Fruit fly (Drosophila melanogaster) whole organism, embryonic: ENCODE results near the gene CG14234.

Experiments
- Abd-B ChIP-seq: fragments of 200-800 bp; sonication (Bioruptor generic); optimal IDR thresholded peaks from 2 replicates; lab custom pipeline; 2018; ENCODE audit warnings: missing biosample characterization, mild to moderate bottlenecking, missing genetic modification characterization, moderate library complexity
- CG10209 ChIP-seq: fragments of 200-800 bp; sonication (Bioruptor generic); optimal IDR thresholded peaks from 3 replicates; lab custom pipeline; 2017; ENCODE audit warnings: missing biosample characterization, mild to moderate bottlenecking, missing genetic modification characterization, missing genetic modification reagents
- CG10959 ChIP-seq: fragments of 200-800 bp; sonication (Bioruptor generic); IDR thresholded peaks from 2 replicates; pipeline ENCODE4 v1.3.6; 2022; ENCODE audit warnings: missing biosample characterization, missing genetic modification characterization
- CG13123 ChIP-seq: fragments of 200-800 bp; sonication (Bioruptor generic); optimal IDR thresholded peaks from 2 replicates; lab custom pipeline; 2016; ENCODE audit warnings: missing biosample characterization, missing genetic modification characterization
- CG17385 ChIP-seq: fragments of 200-800 bp; sonication (Bioruptor generic); optimal IDR thresholded peaks from 3 replicates; lab custom pipeline; 2018; ENCODE audit warnings: missing biosample characterization, mild to moderate bottlenecking, missing genetic modification characterization
- CG17612 ChIP-seq: fragments of 200-800 bp; sonication (Bioruptor generic); IDR thresholded peaks from 2 replicates; pipeline ENCODE4 v1.3.6; 2022; ENCODE audit warnings: missing biosample characterization, missing genetic modification characterization
- CG18476 ChIP-seq: fragments of 200-800 bp; sonication (Bioruptor generic); optimal IDR thresholded peaks from 2 replicates; lab custom pipeline; 2016; ENCODE audit warnings: missing biosample characterization, mild to moderate bottlenecking, missing genetic modification characterization
- CG2712 ChIP-seq: fragments of 200-800 bp; optimal IDR thresholded peaks from 3 replicates; lab custom pipeline; 2019; ENCODE audit warnings: missing biosample characterization, mild to moderate bottlenecking, missing genetic modification characterization, moderate library complexity
- CG32532 ChIP-seq: fragments of 200-800 bp; sonication (Bioruptor generic); IDR thresholded peaks from 2 replicates; pipeline ENCODE4 v1.3.6; 2022; ENCODE audit warnings: missing biosample characterization, missing genetic modification characterization
- CG32767 ChIP-seq: fragments of 200-800 bp; sonication (Bioruptor generic); IDR thresholded peaks from 2 replicates; pipeline ENCODE4 v1.3.6; 2022; ENCODE audit warnings: missing biosample characterization, missing genetic modification characterization
- CG6272 ChIP-seq: fragments of 200-800 bp; sonication (Bioruptor generic); IDR thresholded peaks from 2 replicates; pipeline ENCODE4 v1.3.6; 2022; ENCODE audit warnings: missing biosample characterization, missing genetic modification characterization
- CG6854 ChIP-seq: fragments of 200-800 bp; sonication (Bioruptor generic); optimal IDR thresholded peaks from 3 replicates; lab custom pipeline; 2017; ENCODE audit warnings: missing biosample characterization, mild to moderate bottlenecking, missing genetic modification characterization
- CG7745 ChIP-seq: fragments of 200-800 bp; sonication (Bioruptor generic); optimal IDR thresholded peaks from 2 replicates; lab custom pipeline; 2018; ENCODE audit warnings: missing biosample characterization, mild to moderate bottlenecking, missing genetic modification characterization, moderate library complexity
- CG9437 ChIP-seq: fragments of 200-800 bp; sonication (Bioruptor generic); optimal IDR thresholded peaks from 2 replicates; lab custom pipeline; 2018; ENCODE audit warnings: missing biosample characterization, mild to moderate bottlenecking, missing genetic modification characterization
- Deaf1 ChIP-seq: fragments of 200-800 bp; optimal IDR thresholded peaks from 3 replicates; lab custom pipeline; 2019; ENCODE audit warnings: missing biosample characterization, mild to moderate bottlenecking, missing genetic modification characterization, moderate library complexity
- Elba2 ChIP-seq: fragments of 200-800 bp; sonication (Bioruptor generic); optimal IDR thresholded peaks from 3 replicates; lab custom pipeline; 2016; ENCODE audit warnings: missing biosample characterization, missing genetic modification characterization
- Fer1 ChIP-seq: fragments of 200-800 bp; sonication (Bioruptor generic); optimal IDR thresholded peaks from 2 replicates; lab custom pipeline; 2017; ENCODE audit warnings: missing biosample characterization, mild to moderate bottlenecking, missing genetic modification characterization
- GATAe ChIP-seq: fragments of 200-800 bp; sonication (Bioruptor generic); conservative IDR thresholded peaks from 2 replicates; pipeline ENCODE4 v1.3.6; 2022; ENCODE audit warnings: missing biosample characterization, missing genetic modification characterization
- HLHmδ ChIP-seq: fragments of 200-800 bp; sonication (Bioruptor generic); optimal IDR thresholded peaks from 2 replicates; lab custom pipeline; 2018; ENCODE audit warnings: missing biosample characterization, mild to moderate bottlenecking, missing genetic modification characterization, moderate library complexity
- Hey ChIP-seq: fragments of 200-800 bp; sonication (Bioruptor generic); optimal IDR thresholded peaks from 3 replicates; lab custom pipeline; 2018; ENCODE audit warnings: missing biosample characterization, mild to moderate bottlenecking, missing genetic modification characterization
- HmgD ChIP-seq: fragments of 200-800 bp; sonication (Bioruptor generic); optimal IDR thresholded peaks from 3 replicates; lab custom pipeline; 2016; ENCODE audit warnings: missing biosample characterization, missing genetic modification characterization
- NfI ChIP-seq: fragments of 200-800 bp; sonication (Bioruptor generic); optimal IDR thresholded peaks from 3 replicates; lab custom pipeline; 2018; ENCODE audit warnings: missing biosample characterization, mild to moderate bottlenecking, missing genetic modification characterization, moderate library complexity
- Oaz ChIP-seq: fragments of 200-800 bp; sonication (Bioruptor generic); IDR thresholded peaks from 2 replicates; pipeline ENCODE4 v1.3.6; 2022; ENCODE audit warnings: missing biosample characterization, missing genetic modification characterization
- Opbp ChIP-seq: fragments of 200-800 bp; sonication (Bioruptor generic); IDR thresholded peaks from 3 replicates; pipeline ENCODE4 v1.3.6; 2022; ENCODE audit warnings: missing biosample characterization, missing genetic modification characterization; ENCODE audit not compliant: partially characterized antibody
- Pdp1 ChIP-seq, 2 experiments: fragments of 200-800 bp; sonication (Bioruptor generic); optimal IDR thresholded peaks; 3 replicates each; lab custom pipeline; 2016; ENCODE audit warnings: missing biosample characterization in 2 of 2, missing genetic modification characterization in 2 of 2, mild to moderate bottlenecking in 1 of 2, moderate library complexity in 1 of 2
- Scr ChIP-seq: fragments of 200-800 bp; sonication (Bioruptor generic); IDR thresholded peaks from 2 replicates; pipeline ENCODE4 v1.3.6; 2022; ENCODE audit warnings: missing biosample characterization, missing genetic modification characterization; ENCODE audit not compliant: partially characterized antibody
- Sry-β ChIP-seq: fragments of 200-800 bp; sonication (Bioruptor generic); optimal IDR thresholded peaks from 2 replicates; lab custom pipeline; 2018; ENCODE audit warnings: missing biosample characterization, mild to moderate bottlenecking, missing genetic modification characterization, moderate library complexity
- Stat92E ChIP-seq, 3 experiments: fragments of >200 bp in 2 of 3; fragments of 200-800 bp in 1 of 3; sonication (Bioruptor generic) in 1 of 3; optimal IDR thresholded peaks; 2 replicates each; lab custom pipeline; 2017 to 2019; ENCODE audit warnings: missing biosample characterization in 3 of 3, missing genetic modification characterization in 3 of 3, mild to moderate bottlenecking in 1 of 3, moderate library complexity in 1 of 3
- ara ChIP-seq: fragments of 200-800 bp; sonication (Bioruptor generic); IDR thresholded peaks from 2 replicates; pipeline ENCODE4 v1.3.6; 2022; ENCODE audit warnings: missing biosample characterization, missing genetic modification characterization
- caup ChIP-seq: fragments of 200-800 bp; sonication (Bioruptor generic); optimal IDR thresholded peaks from 3 replicates; lab custom pipeline; 2017; ENCODE audit warnings: missing biosample characterization, mild to moderate bottlenecking, missing genetic modification characterization, moderate library complexity; ENCODE audit not compliant: severe bottlenecking
- chif ChIP-seq, 2 experiments: fragments of 200-800 bp; sonication (Bioruptor generic); optimal IDR thresholded peaks; 3 replicates each; lab custom pipeline; 2016; ENCODE audit warnings: missing biosample characterization in 2 of 2, missing genetic modification characterization in 2 of 2
- chinmo ChIP-seq: fragments of 200-800 bp; sonication (Bioruptor generic); IDR thresholded peaks from 4 replicates; pipeline ENCODE4 v1.3.6; 2022; ENCODE audit warnings: missing biosample characterization, missing genetic modification characterization; ENCODE audit not compliant: partially characterized antibody
- corto ChIP-seq: fragments of 200-800 bp; sonication (Bioruptor generic); optimal IDR thresholded peaks from 2 replicates; lab custom pipeline; 2016; ENCODE audit warnings: missing biosample characterization, mild to moderate bottlenecking, missing genetic modification characterization, moderate library complexity
- crol ChIP-seq: fragments of 200-800 bp; sonication (Bioruptor generic); IDR thresholded peaks from 2 replicates; pipeline ENCODE4 v1.3.6; 2022; ENCODE audit warnings: missing biosample characterization, missing genetic modification characterization
- dmrt11E ChIP-seq: fragments of 200-800 bp; sonication (Bioruptor generic); optimal IDR thresholded peaks from 3 replicates; lab custom pipeline; 2018; ENCODE audit warnings: missing biosample characterization, mild to moderate bottlenecking, missing genetic modification characterization, moderate library complexity
- dysf ChIP-seq: fragments of 200-800 bp; sonication (Bioruptor generic); IDR thresholded peaks from 3 replicates; pipeline ENCODE4 v1.3.6; 2022; ENCODE audit warnings: missing biosample characterization, missing genetic modification characterization
- eve ChIP-seq, 2 experiments: fragments of >200 bp; optimal IDR thresholded peaks; 2 replicates each; lab custom pipeline; 2017; ENCODE audit warnings: missing biosample characterization in 2 of 2, missing genetic modification characterization in 2 of 2
- ewg ChIP-seq: fragments of 200-800 bp; sonication (Bioruptor generic); optimal IDR thresholded peaks from 3 replicates; lab custom pipeline; 2017; ENCODE audit warnings: mild to moderate bottlenecking, missing biosample characterization, missing genetic modification reagents, missing genetic modification characterization
- fd64A ChIP-seq: fragments of 200-800 bp; sonication (Bioruptor generic); optimal IDR thresholded peaks from 3 replicates; lab custom pipeline; 2018; ENCODE audit warnings: missing biosample characterization, mild to moderate bottlenecking, missing genetic modification characterization
- gem ChIP-seq: fragments of 200-800 bp; sonication (Bioruptor generic); optimal IDR thresholded peaks from 2 replicates; lab custom pipeline; 2019; ENCODE audit warnings: missing biosample characterization, mild to moderate bottlenecking, missing genetic modification characterization, moderate library complexity
- jumu ChIP-seq: fragments of 200-800 bp; sonication (Bioruptor generic); optimal IDR thresholded peaks from 3 replicates; lab custom pipeline; 2016; ENCODE audit warnings: missing biosample characterization, missing genetic modification characterization
- kay ChIP-seq: fragments of 200-800 bp; sonication (Bioruptor generic); optimal IDR thresholded peaks from 2 replicates; lab custom pipeline; 2016; ENCODE audit warnings: missing biosample characterization, missing genetic modification characterization
- seq ChIP-seq: fragments of 200-800 bp; sonication (Bioruptor generic); IDR thresholded peaks from 2 replicates; pipeline ENCODE4 v1.3.6; 2022; ENCODE audit warnings: missing biosample characterization, missing genetic modification characterization
- sim ChIP-seq: fragments of 200-800 bp; sonication (Bioruptor generic); IDR thresholded peaks from 2 replicates; pipeline ENCODE4 v1.3.6; 2022; ENCODE audit warnings: missing biosample characterization, missing genetic modification characterization
- unpg ChIP-seq: fragments of 200-800 bp; sonication (Bioruptor generic); optimal IDR thresholded peaks from 3 replicates; lab custom pipeline; 2018; ENCODE audit warnings: missing biosample characterization, mild to moderate bottlenecking, missing genetic modification characterization, moderate library complexity
- zen ChIP-seq: fragments of 200-800 bp; sonication (Bioruptor generic); optimal IDR thresholded peaks from 3 replicates; lab custom pipeline; 2018; ENCODE audit warnings: missing biosample characterization, mild to moderate bottlenecking, missing genetic modification characterization, moderate library complexity
- zen2 ChIP-seq: fragments of 200-800 bp; sonication (Bioruptor generic); IDR thresholded peaks from 3 replicates; pipeline ENCODE4 v1.3.6; 2022; ENCODE audit warnings: missing biosample characterization, missing genetic modification characterization; ENCODE audit not compliant: partially characterized antibody
- zfh1 ChIP-seq: fragments of 200-800 bp; sonication (Bioruptor generic); IDR thresholded peaks from 3 replicates; pipeline ENCODE4 v1.3.6; 2022; ENCODE audit warnings: missing biosample characterization, missing genetic modification characterization
- zfh2 ChIP-seq: fragments of 200-800 bp; sonication (Bioruptor generic); optimal IDR thresholded peaks from 2 replicates; lab custom pipeline; 2016; ENCODE audit warnings: missing biosample characterization, missing genetic modification characterization

The CG14234 gene

dm6 chrX:19697255-19697877, 38.0 kb upstream of the CG14234 start (continued):
- TF ChIP-seq Sry-β (GFP tag; lab: Kevin White, UChicago), result no peak
- 0 out of 2 replicates have a peak, but pooled peaks have one; percentile 22 for TF ChIP-seq GATAe (GFP tag; lab: Robert Waterston, UW)
- TF ChIP-seq HmgD (GFP tag; lab: Kevin White, UChicago), result no peak
- peak; percentile 3 for TF ChIP-seq CG10209 (GFP tag; lab: Kevin White, UChicago)
- TF ChIP-seq Hey, result no peak
- TF ChIP-seq CG18476 (GFP tag; lab: Kevin White, UChicago), result no peak
- TF ChIP-seq ara, result peak; percentile 21; the same call in 1 of the 2 replicates
- no peak for TF ChIP-seq CG6854 (GFP tag; lab: Kevin White, UChicago)
- no peak for TF ChIP-seq sim (GFP tag; lab: Robert Waterston, UW)
- TF ChIP-seq seq (GFP tag; lab: Robert Waterston, UW), result no peak
- no peak for TF ChIP-seq Abd-B
- peak; percentile 39 for TF ChIP-seq HLHmδ (GFP tag; lab: Kevin White, UChicago)
- peak; percentile 74 for TF ChIP-seq crol (GFP tag; lab: Robert Waterston, UW)
- TF ChIP-seq zfh1 (GFP tag; lab: Robert Waterston, UW), result 0 out of 3 replicates have a peak, but pooled peaks have one; percentile 27
- TF ChIP-seq Deaf1, result no peak
- peak; percentile 3 for TF ChIP-seq CG2712 (tag; lab: Kevin White, UChicago)
- no peak for TF ChIP-seq zen2
- TF ChIP-seq Opbp (GFP tag; lab: Robert Waterston, UW), result no peak
- TF ChIP-seq kay (GFP tag; lab: Kevin White, UChicago), result peak; percentile 21
- no peak for TF ChIP-seq CG13123 (GFP tag; lab: Kevin White, UChicago)
- TF ChIP-seq Scr (GFP tag; lab: Robert Waterston, UW), result 0 out of 2 replicates have a peak, but pooled peaks have one; percentile 2
- peak; percentile 76 for TF ChIP-seq Elba2 (GFP tag; lab: Kevin White, UChicago)
- TF ChIP-seq ewg (GFP tag; lab: Kevin White, UChicago), result peak; percentile 25
- peak; percentile 24 for TF ChIP-seq jumu (GFP tag; lab: Kevin White, UChicago)
- TF ChIP-seq Oaz (GFP tag; lab: Robert Waterston, UW), result no peak
- TF ChIP-seq dmrt11E (tag; lab: Kevin White, UChicago), result peak; percentile 18
- TF ChIP-seq gem (tag; lab: Kevin White, UChicago), result no peak
- no peak for TF ChIP-seq CG32532 (GFP tag; lab: Robert Waterston, UW)
- no peak for TF ChIP-seq CG10959 (GFP tag; lab: Robert Waterston, UW)
- TF ChIP-seq chinmo (GFP tag; lab: Robert Waterston, UW), result 0 out of 4 replicates have a peak, but pooled peaks have one; percentile 61
- TF ChIP-seq CG17385 (GFP tag; lab: Kevin White, UChicago), result no peak
- TF ChIP-seq Pdp1 (GFP tag; optimal IDR thresholded peaks at IDR 0.05; lab: Kevin White, UChicago), result peak in 1 of 2 experiments; percentile 6
- no peak for TF ChIP-seq corto (GFP tag; lab: Kevin White, UChicago)
- TF ChIP-seq dysf (GFP tag; lab: Robert Waterston, UW), result no peak

- TF ChIP-seq CG9437 (GFP tag; lab: Kevin White, UChicago), result no peak
- TF ChIP-seq CG6272 (GFP tag; lab: Robert Waterston, UW), result no peak
- no peak for TF ChIP-seq Stat92E (GFP tag; optimal IDR thresholded peaks at IDR 0.05; lab: Kevin White, UChicago)
- no peak for TF ChIP-seq zfh2 (GFP tag; lab: Kevin White, UChicago)
- TF ChIP-seq fd64A, result no peak
- TF ChIP-seq Fer1 (GFP tag; lab: Kevin White, UChicago), result peak; percentile 5
- TF ChIP-seq CG17612 (GFP tag; lab: Robert Waterston, UW), result no peak
- no peak for TF ChIP-seq chif (GFP tag; optimal IDR thresholded peaks at IDR 0.05; lab: Kevin White, UChicago)
- no peak for TF ChIP-seq caup (GFP tag; lab: Kevin White, UChicago)
- TF ChIP-seq NfI (GFP tag; lab: Kevin White, UChicago), result peak; percentile 17
- no peak for TF ChIP-seq CG7745
- peak; percentile 22 for TF ChIP-seq zen (tag; lab: Kevin White, UChicago)
- no peak for TF ChIP-seq eve (GFP tag; optimal IDR thresholded peaks at IDR 0.05; lab: Kevin White, UChicago)
- TF ChIP-seq Scr (GFP tag; lab: Robert Waterston, UW), result peak; percentile 59
- peak; percentile 45 for TF ChIP-seq unpg (GFP tag; lab: Kevin White, UChicago)
- TF ChIP-seq CG32767 (GFP tag; lab: Robert Waterston, UW), result no peak
Measured at dm6 chrX:19701611-19702010, 33.8 kb upstream of the CG14234 start, which contains the start of gene Tcs4. Gene Tcs4 (minus strand): TSS chrX:19701755.
